Fruit fly (Drosophila melanogaster) whole organism, embryonic: ENCODE data around the gene VhaAC45RP.
A peak's percentile ranks its signal among the peaks of the same experiment; 100 is the strongest.

Experiments
- B-H2 ChIP-seq: fragments of 200-800 bp; sonication (Bioruptor generic); optimal IDR thresholded peaks from 2 replicates; lab custom pipeline; 2018; ENCODE audit warnings: missing biosample characterization, mild to moderate bottlenecking, missing genetic modification characterization
- CG10274 ChIP-seq: fragments of 200-800 bp; sonication (Bioruptor generic); optimal IDR thresholded peaks from 3 replicates; lab custom pipeline; 2017; ENCODE audit warnings: missing biosample characterization, mild to moderate bottlenecking, missing genetic modification characterization
- CG10366 ChIP-seq: fragments of 200-800 bp; sonication (Bioruptor generic); IDR thresholded peaks from 2 replicates; pipeline ENCODE4 v1.3.6; 2022; ENCODE audit warnings: missing biosample characterization, missing genetic modification characterization
- CG11398 ChIP-seq: fragments of 200-800 bp; sonication (Bioruptor generic); optimal IDR thresholded peaks from 2 replicates; lab custom pipeline; 2016; ENCODE audit warnings: missing biosample characterization, missing genetic modification characterization
- CG12942 ChIP-seq: fragments of 200-800 bp; sonication (Bioruptor generic); optimal IDR thresholded peaks from 3 replicates; lab custom pipeline; 2016; ENCODE audit warnings: missing biosample characterization, missing genetic modification characterization
- CG13624 ChIP-seq: fragments of 200-800 bp; sonication (Bioruptor generic); optimal IDR thresholded peaks from 2 replicates; lab custom pipeline; 2016; ENCODE audit warnings: missing biosample characterization, missing genetic modification characterization
- CG13894 ChIP-seq: fragments of 200-800 bp; sonication (Bioruptor generic); optimal IDR thresholded peaks from 3 replicates; lab custom pipeline; 2018; ENCODE audit warnings: missing biosample characterization, mild to moderate bottlenecking, missing genetic modification characterization, moderate library complexity
- CG1647 ChIP-seq: fragments of 200-800 bp; sonication (Bioruptor generic); optimal IDR thresholded peaks from 3 replicates; lab custom pipeline; 2016; ENCODE audit warnings: missing biosample characterization, missing genetic modification characterization
- CG16813 ChIP-seq: fragments of 200-800 bp; sonication (Bioruptor generic); IDR thresholded peaks from 3 replicates; pipeline ENCODE4 v1.3.6; 2022; ENCODE audit warnings: missing biosample characterization, missing genetic modification characterization; ENCODE audit not compliant: partially characterized antibody
- CG1792 ChIP-seq: fragments of 200-800 bp; sonication (Bioruptor generic); optimal IDR thresholded peaks from 2 replicates; lab custom pipeline; 2016; ENCODE audit warnings: missing biosample characterization, missing genetic modification characterization
- CG18262 ChIP-seq: fragments of 200-800 bp; optimal IDR thresholded peaks from 3 replicates; lab custom pipeline; 2019; ENCODE audit warnings: missing biosample characterization, mild to moderate bottlenecking, missing genetic modification characterization, moderate library complexity
- CG18476 ChIP-seq: fragments of 200-800 bp; sonication (Bioruptor generic); optimal IDR thresholded peaks from 2 replicates; lab custom pipeline; 2016; ENCODE audit warnings: missing biosample characterization, mild to moderate bottlenecking, missing genetic modification characterization
- CG31365 ChIP-seq: fragments of 200-800 bp; sonication (Bioruptor generic); optimal IDR thresholded peaks from 2 replicates; lab custom pipeline; 2018; ENCODE audit warnings: missing biosample characterization, mild to moderate bottlenecking, missing genetic modification characterization
- CG34422 ChIP-seq: fragments of 200-800 bp; sonication (Bioruptor generic); IDR thresholded peaks from 3 replicates; pipeline ENCODE4 v1.3.6; 2022; ENCODE audit warnings: missing biosample characterization, missing genetic modification characterization
- CG42726 ChIP-seq: fragments of 200-800 bp; sonication (Bioruptor generic); IDR thresholded peaks from 2 replicates; pipeline ENCODE4 v1.3.6; 2022; ENCODE audit warnings: missing biosample characterization, missing genetic modification characterization; ENCODE audit not compliant: partially characterized antibody
- CG6175 ChIP-seq: fragments of 200-800 bp; sonication (Bioruptor generic); IDR thresholded peaks from 3 replicates; pipeline ENCODE4 v1.3.6; 2022; ENCODE audit warnings: missing biosample characterization, missing genetic modification characterization
- CG7745 ChIP-seq: fragments of 200-800 bp; sonication (Bioruptor generic); optimal IDR thresholded peaks from 2 replicates; lab custom pipeline; 2018; ENCODE audit warnings: missing biosample characterization, mild to moderate bottlenecking, missing genetic modification characterization, moderate library complexity
- CG8388 ChIP-seq: fragments of 200-800 bp; sonication (Bioruptor generic); optimal IDR thresholded peaks from 2 replicates; lab custom pipeline; 2019; ENCODE audit warnings: missing biosample characterization, mild to moderate bottlenecking, missing genetic modification characterization, moderate library complexity
- CkIIα-i1 ChIP-seq: fragments of 200-800 bp; sonication (Bioruptor generic); IDR thresholded peaks from 2 replicates; pipeline ENCODE4 v1.3.6; 2022; ENCODE audit warnings: missing biosample characterization, missing genetic modification characterization
- CrebB ChIP-seq: fragments of 200-800 bp; sonication (Bioruptor generic); optimal IDR thresholded peaks from 3 replicates; lab custom pipeline; 2018; ENCODE audit warnings: missing biosample characterization, mild to moderate bottlenecking, missing genetic modification characterization
- ERR ChIP-seq: fragments of 200-800 bp; sonication (Bioruptor generic); optimal IDR thresholded peaks from 2 replicates; lab custom pipeline; 2016; ENCODE audit warnings: missing biosample characterization, missing genetic modification characterization
- Eip74EF ChIP-seq, 2 experiments: fragments of 200-800 bp in 1 of 2; fragments of >200 bp in 1 of 2; sonication (Bioruptor generic) in 1 of 2; optimal IDR thresholded peaks; 2 replicates each; lab custom pipeline; 2017 to 2019; ENCODE audit warnings: missing biosample characterization in 2 of 2, missing genetic modification characterization in 2 of 2, mild to moderate bottlenecking in 1 of 2, moderate library complexity in 1 of 2
- Ets97D ChIP-seq: fragments of 200-800 bp; sonication (Bioruptor generic); optimal IDR thresholded peaks from 3 replicates; lab custom pipeline; 2016; ENCODE audit warnings: missing biosample characterization, missing genetic modification characterization
- Gug ChIP-seq: fragments of 200-800 bp; sonication (Bioruptor generic); IDR thresholded peaks from 4 replicates; pipeline ENCODE4 v1.3.6; 2022; ENCODE audit warnings: missing biosample characterization, missing genetic modification characterization
- H2.0 ChIP-seq: fragments of 200-800 bp; sonication (Bioruptor generic); IDR thresholded peaks from 2 replicates; pipeline ENCODE4 v1.3.6; 2022; ENCODE audit warnings: missing biosample characterization, missing genetic modification characterization
- HLH54F ChIP-seq: fragments of 200-800 bp; sonication (Bioruptor generic); optimal IDR thresholded peaks from 3 replicates; lab custom pipeline; 2016; ENCODE audit warnings: missing biosample characterization, missing genetic modification characterization
- Hmx ChIP-seq: fragments of 200-800 bp; sonication (Bioruptor generic); optimal IDR thresholded peaks from 2 replicates; lab custom pipeline; 2016; ENCODE audit warnings: missing biosample characterization, missing genetic modification characterization
- Oaz ChIP-seq: fragments of 200-800 bp; sonication (Bioruptor generic); IDR thresholded peaks from 2 replicates; pipeline ENCODE4 v1.3.6; 2022; ENCODE audit warnings: missing biosample characterization, missing genetic modification characterization
- Xbp1 ChIP-seq: fragments of 200-800 bp; sonication (Bioruptor generic); optimal IDR thresholded peaks from 3 replicates; lab custom pipeline; 2016; ENCODE audit warnings: missing biosample characterization, mild to moderate bottlenecking, missing genetic modification characterization
- ara ChIP-seq: fragments of 200-800 bp; sonication (Bioruptor generic); IDR thresholded peaks from 2 replicates; pipeline ENCODE4 v1.3.6; 2022; ENCODE audit warnings: missing biosample characterization, missing genetic modification characterization
- bcd ChIP-seq: fragments of 200-800 bp; sonication (Bioruptor generic); optimal IDR thresholded peaks from 2 replicates; lab custom pipeline; 2017; ENCODE audit warnings: missing biosample characterization, mild to moderate bottlenecking, missing genetic modification characterization
- chif ChIP-seq, 2 experiments: fragments of 200-800 bp; sonication (Bioruptor generic); optimal IDR thresholded peaks; 3 replicates each; lab custom pipeline; 2016; ENCODE audit warnings: missing biosample characterization in 2 of 2, missing genetic modification characterization in 2 of 2
- crp ChIP-seq, 2 experiments: fragments of 200-800 bp; sonication (Bioruptor generic); optimal IDR thresholded peaks; 2 replicates in 1 of 2; 3 replicates in 1 of 2; lab custom pipeline; 2017; ENCODE audit warnings: missing biosample characterization in 2 of 2, missing genetic modification characterization in 2 of 2, mild to moderate bottlenecking in 1 of 2, moderate library complexity in 1 of 2
- dm ChIP-seq: fragments of 200-800 bp; sonication (Bioruptor generic); optimal IDR thresholded peaks from 3 replicates; lab custom pipeline; 2016; ENCODE audit warnings: missing biosample characterization, missing genetic modification characterization
- dpn ChIP-seq, 2 experiments: fragments of 200-800 bp; sonication (Bioruptor generic); optimal IDR thresholded peaks; 3 replicates each; lab custom pipeline; 2016; ENCODE audit warnings: missing biosample characterization in 2 of 2, missing genetic modification characterization in 2 of 2
- en ChIP-seq: fragments of 200-800 bp; sonication (Bioruptor generic); optimal IDR thresholded peaks from 2 replicates; lab custom pipeline; 2016; ENCODE audit warnings: missing biosample characterization, missing genetic modification characterization
- grau ChIP-seq: fragments of 200-800 bp; optimal IDR thresholded peaks from 3 replicates; lab custom pipeline; 2019; ENCODE audit warnings: missing biosample characterization, mild to moderate bottlenecking, missing genetic modification characterization, moderate library complexity
- ind ChIP-seq: fragments of 200-800 bp; sonication (Bioruptor generic); optimal IDR thresholded peaks from 3 replicates; lab custom pipeline; 2016; ENCODE audit warnings: missing biosample characterization, missing genetic modification characterization
- inv ChIP-seq: fragments of 200-800 bp; sonication (Bioruptor generic); IDR thresholded peaks from 2 replicates; pipeline ENCODE4 v1.3.6; 2022; ENCODE audit warnings: missing biosample characterization, missing genetic modification characterization; ENCODE audit not compliant: partially characterized antibody
- ken ChIP-seq: fragments of 200-800 bp; sonication (Bioruptor generic); IDR thresholded peaks from 3 replicates; pipeline ENCODE4 v1.3.6; 2022; ENCODE audit warnings: missing biosample characterization, missing genetic modification characterization
- knrl ChIP-seq: fragments of 200-800 bp; sonication (Bioruptor generic); IDR thresholded peaks from 3 replicates; pipeline ENCODE4 v1.3.6; 2022; ENCODE audit warnings: missing biosample characterization, missing genetic modification characterization; ENCODE audit not compliant: partially characterized antibody
- lbe ChIP-seq: fragments of 200-800 bp; sonication (Bioruptor generic); optimal IDR thresholded peaks from 2 replicates; lab custom pipeline; 2016; ENCODE audit warnings: missing biosample characterization, mild to moderate bottlenecking, missing genetic modification characterization
- lov ChIP-seq, 2 experiments: fragments of 200-800 bp in 1 of 2; fragments of >200 bp in 1 of 2; sonication (Bioruptor generic) in 1 of 2; IDR thresholded peaks in 1 of 2; optimal IDR thresholded peaks in 1 of 2; 2 replicates in 1 of 2; 3 replicates in 1 of 2; pipeline versions ENCODE4 v1.3.6 to Lab custom; 2017 to 2022; ENCODE audit warnings: missing biosample characterization in 1 of 2, missing genetic modification characterization in 1 of 2
- sima ChIP-seq: fragments of 200-800 bp; sonication (Bioruptor generic); optimal IDR thresholded peaks from 2 replicates; lab custom pipeline; 2016; ENCODE audit warnings: missing biosample characterization, missing genetic modification characterization
- tna ChIP-seq: fragments of 200-800 bp; sonication (Bioruptor generic); IDR thresholded peaks from 2 replicates; pipeline ENCODE4 v1.3.6; 2022; ENCODE audit warnings: missing biosample characterization, missing genetic modification characterization; ENCODE audit not compliant: partially characterized antibody
- unc-4 ChIP-seq: fragments of 200-800 bp; sonication (Bioruptor generic); IDR thresholded peaks from 2 replicates; pipeline ENCODE4 v1.3.6; 2022; ENCODE audit warnings: missing biosample characterization, missing genetic modification characterization; ENCODE audit not compliant: partially characterized antibody
- zen2 ChIP-seq: fragments of 200-800 bp; sonication (Bioruptor generic); IDR thresholded peaks from 3 replicates; pipeline ENCODE4 v1.3.6; 2022; ENCODE audit warnings: missing biosample characterization, missing genetic modification characterization; ENCODE audit not compliant: partially characterized antibody

Gene VhaAC45RP

DNA sequence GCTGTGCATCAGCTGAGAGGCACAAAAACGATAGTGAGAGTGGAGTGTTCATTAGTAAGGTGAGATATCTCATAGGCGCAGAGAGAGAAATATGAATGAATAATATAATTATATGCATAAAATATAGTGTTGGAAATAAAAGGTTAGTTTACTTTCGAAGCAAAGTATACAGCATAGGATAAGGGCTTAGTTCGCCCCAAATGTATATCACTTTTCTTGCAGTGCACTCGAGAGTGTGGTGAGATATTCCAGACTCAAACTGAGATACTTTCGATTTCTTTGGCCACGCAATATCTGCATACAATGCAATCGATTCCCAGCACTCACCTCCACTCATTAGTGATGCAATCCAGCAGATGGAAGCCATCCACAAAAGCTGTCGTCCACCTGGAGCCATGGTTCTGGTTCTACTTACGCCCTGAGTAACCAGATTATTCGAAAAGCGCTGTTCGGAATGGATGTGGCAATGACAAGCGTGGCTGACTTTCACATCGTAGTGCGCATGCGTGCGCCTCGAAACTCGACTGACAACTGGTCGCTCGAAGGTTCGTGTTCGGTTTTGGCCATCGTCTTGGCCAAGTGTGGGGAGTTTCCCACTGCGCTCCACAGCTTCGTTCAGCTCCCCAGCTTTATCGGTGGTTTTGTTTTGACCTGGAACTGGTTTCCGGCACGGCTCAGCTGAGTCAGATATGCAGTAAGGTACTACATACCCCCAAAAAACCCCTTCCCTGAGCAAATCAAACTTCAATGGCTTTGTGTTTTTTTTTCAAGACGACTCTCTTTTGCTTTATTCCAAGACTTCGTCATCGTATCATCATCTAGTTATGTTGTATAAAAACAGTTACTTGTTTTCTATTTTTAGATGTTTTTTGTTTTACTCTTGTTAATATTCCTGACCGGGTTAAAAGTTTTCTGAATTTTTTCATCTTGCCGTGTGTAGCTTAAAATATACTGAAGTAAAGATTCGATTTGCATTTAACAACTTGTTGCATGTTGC lies 4.8 kb upstream of the VhaAC45RP start, which contains the start of gene Rsod (continued):
- TF ChIP-seq CG34422 (GFP tag; lab: Robert Waterston, UW) (peak; percentile 71), CG11398 (GFP tag; lab: Kevin White, UChicago) (no peak), CG1647 (GFP tag; lab: Kevin White, UChicago) (no peak), tna (no peak), CG10274 (no peak), CG18476 (GFP tag; lab: Kevin White, UChicago) (peak; percentile 24), chif (GFP tag; optimal IDR thresholded peaks at IDR 0.05; lab: Kevin White, UChicago) (peak in 1 of 2 experiments; percentile 20), ken (GFP tag; lab: Robert Waterston, UW) (peak; percentile 79), dpn (GFP tag; optimal IDR thresholded peaks at IDR 0.05; lab: Kevin White, UChicago) (peak in 1 of 2 experiments; percentile 61), inv (no peak), CG13624 (GFP tag; lab: Kevin White, UChicago) (no peak), CG7745 (tag; lab: Kevin White, UChicago) (no peak), CG1792 (GFP tag; lab: Kevin White, UChicago) (no peak), ara (GFP tag; lab: Robert Waterston, UW) (peak; percentile 76), ERR (GFP tag; lab: Kevin White, UChicago) (no peak), ind (GFP tag; lab: Kevin White, UChicago) (peak; percentile 31), sima (no peak), Gug (GFP tag; lab: Robert Waterston, UW) (peak; percentile 51; the same call in 2 of the 4 replicates), Eip74EF (GFP tag; optimal IDR thresholded peaks at IDR 0.05; lab: Kevin White, UChicago) (peak in 1 of 2 experiments; percentile 11), grau (peak; percentile 43), lov (optimal IDR thresholded peaks at IDR 0.05; lab: Kevin White, UChicago) (no peak), lov (GFP tag; IDR thresholded peaks at IDR 0.05; lab: Robert Waterston, UW) (peak; percentile 58; the same call in 2 of the 3 replicates), CkIIα-i1 (GFP tag; lab: Robert Waterston, UW) (no peak), Ets97D (GFP tag; lab: Kevin White, UChicago) (no peak), lbe (GFP tag; lab: Kevin White, UChicago) (no peak), Hmx (GFP tag; lab: Kevin White, UChicago) (no peak), CG8388 (GFP tag; lab: Kevin White, UChicago) (peak; percentile 67), zen2 (GFP tag; lab: Robert Waterston, UW) (no peak), Xbp1 (GFP tag; lab: Kevin White, UChicago) (peak; percentile 59), H2.0 (GFP tag; lab: Robert Waterston, UW) (peak; percentile 70), CG13894 (no peak), CG16813 (GFP tag; lab: Robert Waterston, UW) (no peak), CG18262 (tag; lab: Kevin White, UChicago) (peak; percentile 68), HLH54F (GFP tag; lab: Kevin White, UChicago) (no peak), CrebB (tag; lab: Kevin White, UChicago) (no peak), dm (no peak), crp (GFP tag; optimal IDR thresholded peaks at IDR 0.05; lab: Kevin White, UChicago) (peak in 1 of 2 experiments; percentile 25), Oaz (GFP tag; lab: Robert Waterston, UW) (peak; percentile 37), CG31365 (tag; lab: Kevin White, UChicago) (no peak), knrl (GFP tag; lab: Robert Waterston, UW) (no peak), unc-4 (GFP tag; lab: Robert Waterston, UW) (no peak), en (GFP tag; lab: Kevin White, UChicago) (no peak), CG10366 (GFP tag; lab: Robert Waterston, UW) (peak; percentile 79), CG42726 (GFP tag; lab: Robert Waterston, UW) (no peak), CG6175 (no peak), B-H2 (GFP tag; lab: Kevin White, UChicago) (no peak), CG12942 (GFP tag; lab: Kevin White, UChicago) (no peak), bcd (GFP tag; lab: Kevin White, UChicago) (peak; percentile 36)
